Worm (Caenorhabditis elegans): Measurements from ENCODE around the gene eif-2Bdelta.

eif-2Bdelta gene

ce11 chrV:9546860-9547269, 33.2 kb downstream of the eif-2Bdelta start, which contains the start of gene his-37 (continued):
- peak; percentile 94 for TF ChIP-seq repo-1 (tag; optimal IDR thresholded peaks at IDR 0.05)
- TF ChIP-seq sea-2 (GFP tag; IDR thresholded peaks at IDR 0.05), result 0 out of 2 replicates have a peak, but pooled peaks have one; percentile 55
- no peak for TF ChIP-seq mel-28 (tag; optimal IDR thresholded peaks at IDR 0.05; ENCODE audit: borderline replicate concordance)
- peak; percentile 33; the same call in 1 of the 2 replicates for TF ChIP-seq madf-6 (GFP tag; IDR thresholded peaks at IDR 0.05)
- peak; percentile 91 for TF ChIP-seq ztf-18 (tag; optimal IDR thresholded peaks at IDR 0.05)
- TF ChIP-seq ceh-40 (GFP tag; IDR thresholded peaks at IDR 0.05), result no peak
- peak; percentile 93 for TF ChIP-seq madf-3 (GFP tag; IDR thresholded peaks at IDR 0.05)
- TF ChIP-seq C06A6.2 (GFP tag; conservative IDR thresholded peaks at IDR 0.05), result peak; percentile 96
- no peak for TF ChIP-seq zim-3 (tag; optimal IDR thresholded peaks at IDR 0.05)
- TF ChIP-seq dpl-1 (GFP tag; optimal IDR thresholded peaks at IDR 0.05), result peak; percentile 50
- no peak for TF ChIP-seq lag-1 (GFP tag; IDR thresholded peaks at IDR 0.05)
- no peak for TF ChIP-seq F10E7.11 (tag; optimal IDR thresholded peaks at IDR 0.05)
- peak; percentile 98 for TF ChIP-seq dox-1 (GFP tag; IDR thresholded peaks at IDR 0.05)
- TF ChIP-seq athp-1 (tag; optimal IDR thresholded peaks at IDR 0.05), result peak; percentile 59
- peak; percentile 92 for TF ChIP-seq F22D6.2 (tag; optimal IDR thresholded peaks at IDR 0.05)
- peak; percentile 21 for TF ChIP-seq snpc-3.4 (tag; optimal IDR thresholded peaks at IDR 0.05)
- peak; percentile 43 for TF ChIP-seq snpc-4 (GFP tag; optimal IDR thresholded peaks at IDR 0.05)
- TF ChIP-seq snpc-4 (tag; optimal IDR thresholded peaks at IDR 0.05), result peak; percentile 77 to 89 (median 84)
- no peak for TF ChIP-seq ceh-91 (GFP tag; IDR thresholded peaks at IDR 0.05)
- TF ChIP-seq T26A5.8 (tag; optimal IDR thresholded peaks at IDR 0.05), result no peak
- TF ChIP-seq zfh-2 (GFP tag; conservative IDR thresholded peaks at IDR 0.05), result peak; percentile 96
- peak; percentile 98 for TF ChIP-seq pbrm-1 (GFP tag; IDR thresholded peaks at IDR 0.05)
- no peak for TF ChIP-seq aptf-3 (GFP tag; IDR thresholded peaks at IDR 0.05)
- no peak for TF ChIP-seq xnd-1 (tag; optimal IDR thresholded peaks at IDR 0.05)
- peak; percentile 88; the same call in 1 of the 2 replicates for TF ChIP-seq cebp-2 (GFP tag; IDR thresholded peaks at IDR 0.05)
- peak; percentile 40 for TF ChIP-seq egrh-3 (GFP tag; IDR thresholded peaks at IDR 0.05)
- no peak for TF ChIP-seq nfya-1 (tag; optimal IDR thresholded peaks at IDR 0.05; ENCODE audit: borderline replicate concordance, insufficient read depth)
- TF ChIP-seq nhr-120 (GFP tag; IDR thresholded peaks at IDR 0.05), result 0 out of 2 replicates have a peak, but pooled peaks have one; percentile 57
- no peak for TF ChIP-seq tbx-9 (tag; optimal IDR thresholded peaks at IDR 0.05; ENCODE audit: borderline replicate concordance)
- peak; percentile 97 for TF ChIP-seq atf-7 (tag; optimal IDR thresholded peaks at IDR 0.05)
- TF ChIP-seq lin-40 (tag; optimal IDR thresholded peaks at IDR 0.05), result peak; percentile 99
- TF ChIP-seq T07F8.4 (tag; optimal IDR thresholded peaks at IDR 0.05), result no peak
- 0 out of 2 replicates have a peak, but pooled peaks have one; percentile 43 for TF ChIP-seq ztf-25 (GFP tag; IDR thresholded peaks at IDR 0.05)
- peak; percentile 94 for TF ChIP-seq chd-7 (tag; optimal IDR thresholded peaks at IDR 0.05)
- peak; percentile 2 for TF ChIP-seq lsl-1 (GFP tag; optimal IDR thresholded peaks at IDR 0.05)
- TF ChIP-seq ama-1 (optimal IDR thresholded peaks at IDR 0.05), result peak; percentile 70
- no peak for TF ChIP-seq ama-1 (GFP tag; optimal IDR thresholded peaks at IDR 0.05)
- TF ChIP-seq ztf-3 (GFP tag; optimal IDR thresholded peaks at IDR 0.05), result peak; percentile 78
- peak; percentile 26 for TF ChIP-seq snpc-1.3 (tag; optimal IDR thresholded peaks at IDR 0.05; ENCODE audit: insufficient read depth)
- peak; percentile 96 for TF ChIP-seq Y53G8AR.9 (GFP tag; conservative IDR thresholded peaks at IDR 0.05)
- no peak for TF ChIP-seq madf-8 (GFP tag; conservative IDR thresholded peaks at IDR 0.05)
- TF ChIP-seq Y79H2A.3 (GFP tag; conservative IDR thresholded peaks at IDR 0.05), result no peak
- peak; percentile 70 for TF ChIP-seq let-526 (GFP tag; IDR thresholded peaks at IDR 0.05)
- no peak for TF ChIP-seq hlh-12 (tag; optimal IDR thresholded peaks at IDR 0.05)
- peak; percentile 93 for TF ChIP-seq ekl-4 (GFP tag; IDR thresholded peaks at IDR 0.05)
- peak; percentile 69 for TF ChIP-seq hmg-1.2 (GFP tag; IDR thresholded peaks at IDR 0.05)
- TF ChIP-seq snpc-1.1 (tag; optimal IDR thresholded peaks at IDR 0.05; ENCODE audit: insufficient read depth), result no peak
- TF ChIP-seq dpff-1 (tag; optimal IDR thresholded peaks at IDR 0.05), result no peak
- peak; percentile 99 for TF ChIP-seq nhr-80 (tag; optimal IDR thresholded peaks at IDR 0.05)
